Fruit fly (Drosophila melanogaster) whole organism: ENCODE results near the gene CG11668.

Source experiments
- CG8478 ChIP-seq: fragments of >200 bp; optimal IDR thresholded peaks from 2 replicates; lab custom pipeline; 2018; ENCODE audit warnings: inconsistent platforms
- Dll ChIP-seq: fragments of >200 bp; optimal IDR thresholded peaks from 2 replicates; lab custom pipeline; 2017
- EcR ChIP-seq, 2 experiments: fragments of >200 bp; optimal IDR thresholded peaks; 2 replicates each; lab custom pipeline; 2017; ENCODE audit warnings: missing biosample characterization in 2 of 2, missing genetic modification characterization in 2 of 2, missing genetic modification reagents in 2 of 2
- pan ChIP-seq: fragments of >200 bp; optimal IDR thresholded peaks from 2 replicates; lab custom pipeline; 2017
- psq ChIP-seq: fragments of >200 bp; optimal IDR thresholded peaks from 2 replicates; lab custom pipeline; 2017
- usp ChIP-seq: fragments of >200 bp; optimal IDR thresholded peaks from 2 replicates; lab custom pipeline; 2017; ENCODE audit warnings: missing biosample characterization, missing genetic modification characterization, mixed read lengths

The CG11668 gene

dm6 chr3R:13036064-13036463 lies 2.1 kb upstream of the CG11668 start:
- TF ChIP-seq EcR (GFP tag; optimal IDR thresholded peaks at IDR 0.05; lab: Kevin White, UChicago): no peak
- TF ChIP-seq CG8478 (lab: Kevin White, UChicago): no peak
- TF ChIP-seq pan (lab: Kevin White, UChicago): no peak
- no peak for TF ChIP-seq Dll (lab: Kevin White, UChicago)
- TF ChIP-seq psq (lab: Kevin White, UChicago): no peak
- TF ChIP-seq usp (GFP tag; lab: Kevin White, UChicago): no peak

dm6 chr3R:13039037-13039583 lies 935 bp downstream of the CG11668 start:
- TF ChIP-seq CG8478 (lab: Kevin White, UChicago) (no peak), Dll (lab: Kevin White, UChicago) (no peak), EcR (GFP tag; optimal IDR thresholded peaks at IDR 0.05; lab: Kevin White, UChicago) (no peak), pan (lab: Kevin White, UChicago) (no peak), psq (lab: Kevin White, UChicago) (no peak), usp (GFP tag; lab: Kevin White, UChicago) (no peak)

dm6 chr3R:13041750-13042149 lies 3.6 kb downstream of the CG11668 start, which contains the start of gene CG11670:
Gene CG11670, plus strand, starts transcription at chr3R:13042050.
- no peak for TF ChIP-seq pan (lab: Kevin White, UChicago)
- TF ChIP-seq usp (GFP tag; lab: Kevin White, UChicago): no peak
- no peak for TF ChIP-seq EcR (GFP tag; optimal IDR thresholded peaks at IDR 0.05; lab: Kevin White, UChicago)
- no peak for TF ChIP-seq CG8478 (lab: Kevin White, UChicago)
- TF ChIP-seq psq (lab: Kevin White, UChicago): no peak
- TF ChIP-seq Dll (lab: Kevin White, UChicago): no peak

- TF ChIP-seq Dll (lab: Kevin White, UChicago): no peak
- no peak for TF ChIP-seq CG8478 (lab: Kevin White, UChicago)
- TF ChIP-seq EcR (GFP tag; optimal IDR thresholded peaks at IDR 0.05; lab: Kevin White, UChicago): no peak
- no peak for TF ChIP-seq pan (lab: Kevin White, UChicago)
- TF ChIP-seq usp (GFP tag; lab: Kevin White, UChicago): no peak
- TF ChIP-seq psq (lab: Kevin White, UChicago): no peak
These were observed 4.3 kb downstream of the CG11668 start, which contains the start of gene snk for dm6 chr3R:13042258-13043032. Gene snk, minus strand, starts transcription at chr3R:13042770.

dm6 chr3R:13043857-13044256 lies 5.7 kb downstream of the CG11668 start, which contains the start of gene CG45122:
Gene CG45122, plus strand, starts transcription at chr3R:13044157.
- TF ChIP-seq EcR (GFP tag; optimal IDR thresholded peaks at IDR 0.05; lab: Kevin White, UChicago): no peak
- TF ChIP-seq psq (lab: Kevin White, UChicago): no peak
- no peak for TF ChIP-seq pan (lab: Kevin White, UChicago)
- TF ChIP-seq CG8478 (lab: Kevin White, UChicago): no peak
- no peak for TF ChIP-seq Dll (lab: Kevin White, UChicago)
- no peak for TF ChIP-seq usp (GFP tag; lab: Kevin White, UChicago)

- TF ChIP-seq CG8478 (lab: Kevin White, UChicago) (no peak), EcR (GFP tag; optimal IDR thresholded peaks at IDR 0.05; lab: Kevin White, UChicago) (no peak), pan (lab: Kevin White, UChicago) (no peak), Dll (lab: Kevin White, UChicago) (no peak)
These were observed 6.3 kb downstream of the CG11668 start, which contains the start of gene Hsc70-2 for dm6 chr3R:13044459-13044858. Gene Hsc70-2, plus strand, starts transcription at chr3R:13044759.

- no peak for TF ChIP-seq EcR (GFP tag; optimal IDR thresholded peaks at IDR 0.05; lab: Kevin White, UChicago)
- TF ChIP-seq pan (lab: Kevin White, UChicago): no peak
- TF ChIP-seq CG8478 (lab: Kevin White, UChicago): no peak
- no peak for TF ChIP-seq Dll (lab: Kevin White, UChicago)
These were observed 9.3 kb downstream of the CG11668 start, which contains the start of gene CG31157 for dm6 chr3R:13047431-13047830. Gene CG31157, plus strand, starts transcription at chr3R:13047731.

- TF ChIP-seq psq (lab: Kevin White, UChicago) (no peak), usp (GFP tag; lab: Kevin White, UChicago) (no peak), pan (lab: Kevin White, UChicago) (no peak), Dll (lab: Kevin White, UChicago) (no peak), CG8478 (lab: Kevin White, UChicago) (no peak), EcR (GFP tag; optimal IDR thresholded peaks at IDR 0.05; lab: Kevin White, UChicago) (no peak)
These were observed 13.1 kb downstream of the CG11668 start, which contains the start of gene CG7966 for dm6 chr3R:13051298-13051723. Gene CG7966, minus strand, starts transcription at chr3R:13051453.

dm6 chr3R:13051942-13052693 lies 13.9 kb downstream of the CG11668 start, which contains the start of gene pic:
Gene pic, plus strand, starts transcription at chr3R:13052245.
- TF ChIP-seq psq (lab: Kevin White, UChicago): no peak
- no peak for TF ChIP-seq usp (GFP tag; lab: Kevin White, UChicago)

dm6 chr3R:13056553-13056952 lies 18.4 kb downstream of the CG11668 start:
- TF ChIP-seq usp (GFP tag; lab: Kevin White, UChicago): no peak
- TF ChIP-seq pan (lab: Kevin White, UChicago): no peak
- no peak for TF ChIP-seq CG8478 (lab: Kevin White, UChicago)
